Fruit fly (Drosophila melanogaster) whole organism: ENCODE data around the gene Ssadh.

Source experiments
- CG8478 ChIP-seq: fragments of >200 bp; optimal IDR thresholded peaks from 2 replicates; lab custom pipeline; 2018; ENCODE audit warnings: inconsistent platforms
- Dll ChIP-seq: fragments of >200 bp; optimal IDR thresholded peaks from 2 replicates; lab custom pipeline; 2017
- pan ChIP-seq: fragments of >200 bp; optimal IDR thresholded peaks from 2 replicates; lab custom pipeline; 2017
- psq ChIP-seq: fragments of >200 bp; optimal IDR thresholded peaks from 2 replicates; lab custom pipeline; 2017

- TF ChIP-seq psq (lab: Kevin White, UChicago) (no peak), pan (lab: Kevin White, UChicago) (no peak), CG8478 (no peak), Dll (lab: Kevin White, UChicago) (no peak)
Measured at dm6 chr3R:25609027-25609426, 17.7 kb downstream of the Ssadh start, which contains the start of gene ymp.
